Fruit fly (Drosophila melanogaster) whole organism, wandering third instar larva: ENCODE measurements around the gene Gr64b.
A peak's percentile ranks its signal among the peaks of the same experiment; 100 is the strongest.

Source experiments
- Abd-B ChIP-seq: fragments of >200 bp; optimal IDR thresholded peaks from 2 replicates; lab custom pipeline; 2017; ENCODE audit warnings: missing biosample characterization, missing genetic modification characterization
- CrebA ChIP-seq: fragments of 200-800 bp; sonication (Bioruptor generic); optimal IDR thresholded peaks from 2 replicates; lab custom pipeline; 2016; ENCODE audit warnings: missing biosample characterization, mild to moderate bottlenecking, missing genetic modification characterization, borderline replicate concordance
- Dfd ChIP-seq: fragments of >200 bp; optimal IDR thresholded peaks from 2 replicates; lab custom pipeline; 2017; ENCODE audit warnings: missing biosample characterization, missing genetic modification characterization
- GATAd ChIP-seq: sonication (Bioruptor generic); optimal IDR thresholded peaks from 2 replicates; lab custom pipeline; 2016; ENCODE audit warnings: missing biosample characterization, missing genetic modification characterization
- HLH106 ChIP-seq: fragments of 200-800 bp; optimal IDR thresholded peaks from 3 replicates; lab custom pipeline; 2019; ENCODE audit warnings: missing biosample characterization, mild to moderate bottlenecking, missing genetic modification characterization, moderate library complexity
- Hnf4 ChIP-seq: fragments of 200-800 bp; sonication (Bioruptor generic); optimal IDR thresholded peaks from 2 replicates; lab custom pipeline; 2016; ENCODE audit warnings: missing biosample characterization, mild to moderate bottlenecking, missing genetic modification characterization
- Hr78 ChIP-seq: fragments of >200 bp; optimal IDR thresholded peaks from 2 replicates; lab custom pipeline; 2017; ENCODE audit warnings: missing biosample characterization, missing genetic modification characterization
- Hr83 ChIP-seq: fragments of 200-300 bp; sonication (Bioruptor generic); optimal IDR thresholded peaks from 2 replicates; lab custom pipeline; 2016; ENCODE audit warnings: missing biosample characterization, mild to moderate bottlenecking, missing genetic modification characterization, moderate library complexity; ENCODE audit not compliant: poor library complexity, severe bottlenecking
- Jra ChIP-seq: sonication (Bioruptor generic); optimal IDR thresholded peaks from 2 replicates; lab custom pipeline; 2016; ENCODE audit warnings: missing biosample characterization, missing genetic modification characterization
- Mio ChIP-seq: sonication (Bioruptor generic); optimal IDR thresholded peaks from 2 replicates; lab custom pipeline; 2016; ENCODE audit warnings: missing biosample characterization, missing genetic modification characterization
- Myc ChIP-seq: fragments of >200 bp; optimal IDR thresholded peaks from 2 replicates; lab custom pipeline; 2017
- N ChIP-seq: fragments of >200 bp; optimal IDR thresholded peaks from 2 replicates; lab custom pipeline; 2018; ENCODE audit warnings: missing biosample characterization, missing external identifiers, missing genetic modification characterization
- OdsH ChIP-seq: fragments of 200-800 bp; sonication (Bioruptor generic); optimal IDR thresholded peaks from 2 replicates; lab custom pipeline; 2016; ENCODE audit warnings: missing biosample characterization, mild to moderate bottlenecking, missing genetic modification characterization
- Rel ChIP-seq, 2 experiments: fragments of 200-800 bp; sonication (Bioruptor generic) in 1 of 2; optimal IDR thresholded peaks; 2 replicates in 1 of 2; 3 replicates in 1 of 2; lab custom pipeline; 2016 to 2019; ENCODE audit warnings: mild to moderate bottlenecking in 2 of 2, missing biosample characterization in 2 of 2, missing genetic modification characterization in 2 of 2, moderate library complexity in 1 of 2
- Sp1 ChIP-seq: fragments of 200-800 bp; sonication (Bioruptor generic); optimal IDR thresholded peaks from 3 replicates; lab custom pipeline; 2019; ENCODE audit warnings: missing biosample characterization, mild to moderate bottlenecking, missing genetic modification characterization, moderate library complexity
- brk ChIP-seq: fragments of 200-800 bp; sonication (Bioruptor generic); optimal IDR thresholded peaks from 2 replicates; lab custom pipeline; 2016; ENCODE audit warnings: missing biosample characterization, mild to moderate bottlenecking, missing genetic modification characterization
- dmrt93B ChIP-seq: fragments of 200-800 bp; sonication (Bioruptor generic); optimal IDR thresholded peaks from 2 replicates; lab custom pipeline; 2018; ENCODE audit warnings: missing biosample characterization, mild to moderate bottlenecking, missing genetic modification characterization
- dsf ChIP-seq: sonication (Bioruptor generic); optimal IDR thresholded peaks from 2 replicates; lab custom pipeline; 2016; ENCODE audit warnings: missing biosample characterization, missing genetic modification characterization, borderline replicate concordance
- ey ChIP-seq: fragments of 200-800 bp; sonication (Bioruptor generic); optimal IDR thresholded peaks from 2 replicates; lab custom pipeline; 2016; ENCODE audit warnings: missing biosample characterization, missing genetic modification characterization
- foxo ChIP-seq, 2 experiments: fragments of 200-800 bp; sonication (Bioruptor generic); optimal IDR thresholded peaks; 2 replicates in 1 of 2; 3 replicates in 1 of 2; lab custom pipeline; 2016 to 2017; ENCODE audit warnings: missing biosample characterization in 2 of 2, missing genetic modification characterization in 2 of 2
- fru ChIP-seq: fragments of 200-800 bp; sonication (Bioruptor generic); optimal IDR thresholded peaks from 3 replicates; lab custom pipeline; 2016; ENCODE audit warnings: missing biosample characterization, mild to moderate bottlenecking, missing genetic modification characterization
- h ChIP-seq: fragments of 200-800 bp; sonication (Bioruptor generic); optimal IDR thresholded peaks from 3 replicates; lab custom pipeline; 2016; ENCODE audit warnings: missing biosample characterization, mild to moderate bottlenecking, missing genetic modification characterization
- jim ChIP-seq: fragments of 175-275, 200-325 bp; sonication (Bioruptor generic); optimal IDR thresholded peaks from 2 replicates; lab custom pipeline; 2016; ENCODE audit warnings: missing biosample characterization, mild to moderate bottlenecking, missing genetic modification characterization
- lola ChIP-seq: fragments of >200 bp; optimal IDR thresholded peaks from 2 replicates; lab custom pipeline; 2017; ENCODE audit warnings: missing biosample characterization, missing genetic modification characterization
- pan ChIP-seq: fragments of >200 bp; optimal IDR thresholded peaks from 2 replicates; lab custom pipeline; 2017
- psq ChIP-seq: fragments of 200-800 bp; sonication (Bioruptor generic); optimal IDR thresholded peaks from 3 replicates; lab custom pipeline; 2017; ENCODE audit warnings: missing biosample characterization, mild to moderate bottlenecking, missing genetic modification characterization, moderate library complexity
- rgr ChIP-seq: fragments of 200-800 bp; sonication (Bioruptor generic); optimal IDR thresholded peaks from 3 replicates; lab custom pipeline; 2016; ENCODE audit warnings: missing biosample characterization, mild to moderate bottlenecking, missing genetic modification characterization
- sage ChIP-seq: fragments of 200-800 bp; sonication (Bioruptor generic); optimal IDR thresholded peaks from 2 replicates; lab custom pipeline; 2016; ENCODE audit warnings: missing biosample characterization, mild to moderate bottlenecking, missing genetic modification characterization
- sv ChIP-seq: fragments of 200-800 bp; sonication (Bioruptor generic); optimal IDR thresholded peaks from 3 replicates; lab custom pipeline; 2016; ENCODE audit warnings: missing biosample characterization, missing genetic modification characterization
- tai ChIP-seq: sonication (Bioruptor generic); optimal IDR thresholded peaks from 2 replicates; lab custom pipeline; 2016; ENCODE audit warnings: missing biosample characterization, missing genetic modification characterization
- usp ChIP-seq: fragments of >200 bp; optimal IDR thresholded peaks from 2 replicates; lab custom pipeline; 2017; ENCODE audit warnings: missing biosample characterization, missing genetic modification characterization
- woc ChIP-seq: sonication (Bioruptor generic); optimal IDR thresholded peaks from 2 replicates; lab custom pipeline; 2016; ENCODE audit warnings: missing biosample characterization, mild to moderate bottlenecking, missing genetic modification characterization

Gene Gr64b

DNA sequence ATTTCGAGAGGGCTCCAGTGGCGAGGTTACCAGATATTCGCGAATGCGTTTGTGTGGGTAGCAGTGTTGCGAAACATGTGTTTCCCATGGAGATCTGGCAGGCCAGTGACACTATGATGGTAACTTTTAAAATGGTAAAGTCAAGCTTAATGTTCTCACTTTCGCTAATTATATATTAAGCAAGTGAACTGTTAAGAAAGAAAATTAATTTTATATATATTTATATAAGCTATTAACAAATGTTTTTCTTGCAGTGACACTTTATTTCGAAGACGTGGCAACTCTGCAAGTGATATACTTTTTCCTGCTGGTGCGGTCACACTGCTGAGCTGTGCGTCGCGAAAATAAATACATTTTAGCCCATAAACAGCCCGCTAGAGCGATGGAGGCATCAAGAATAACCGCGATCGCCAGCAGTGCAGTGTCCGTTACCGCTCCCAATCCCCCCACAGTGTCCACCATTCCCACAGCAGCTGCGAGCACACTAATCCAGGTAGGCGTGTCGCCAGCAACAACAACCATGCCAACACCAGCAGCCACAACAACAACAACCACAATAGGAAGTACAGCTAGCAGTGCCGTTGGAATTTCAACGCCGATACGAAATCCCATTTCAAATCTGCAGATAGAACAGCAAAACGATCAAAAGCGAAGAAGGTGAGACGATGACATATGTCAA lies 12.0 kb downstream of the Gr64b start, which contains the start of the genes CG11593 and Rcd5:
Gene CG11593, minus strand, starts transcription at position 236 of the 679 bp plus-strand sequence.
Gene Rcd5, plus strand, starts transcription at position 283 of the 679 bp plus-strand sequence.
- TF ChIP-seq HLH106 (peak; percentile 76), Abd-B (no peak), brk (GFP tag; lab: Kevin White, UChicago) (no peak), sv (GFP tag; lab: Kevin White, UChicago) (peak; percentile 27), Rel (GFP tag; optimal IDR thresholded peaks at IDR 0.05; lab: Kevin White, UChicago) (no peak), Rel (tag; optimal IDR thresholded peaks at IDR 0.05; lab: Kevin White, UChicago) (no peak), Myc (lab: Kevin White, UChicago) (peak; percentile 52), dmrt93B (peak; percentile 60), OdsH (peak; percentile 34), psq (GFP tag; lab: Kevin White, UChicago) (peak; percentile 60), tai (GFP tag; lab: Kevin White, UChicago) (no peak), N (GFP tag; lab: Kevin White, UChicago) (no peak)

DNA sequence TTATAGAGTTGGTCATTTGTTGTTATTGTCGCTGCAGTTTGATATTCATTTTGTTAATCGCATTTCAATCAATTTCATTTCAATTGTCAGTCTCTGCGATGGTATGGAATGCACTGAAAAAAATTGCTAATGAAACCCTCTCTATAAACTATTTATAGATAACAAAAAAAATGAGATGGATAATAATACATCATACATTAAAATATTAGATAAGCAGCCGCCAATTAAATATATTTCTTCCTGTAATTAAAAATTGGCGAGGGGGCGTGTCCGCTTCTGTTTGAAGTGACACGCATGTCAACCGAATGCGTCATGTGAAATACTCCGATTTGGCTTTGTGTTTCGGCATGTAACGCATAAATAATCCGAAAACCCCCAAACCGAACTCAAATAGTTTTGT lies 16.1 kb downstream of the Gr64b start:
- TF ChIP-seq ey (GFP tag; lab: Kevin White, UChicago) (no peak), GATAd (GFP tag; lab: Kevin White, UChicago) (no peak), Mio (no peak), usp (GFP tag; lab: Kevin White, UChicago) (no peak), dsf (GFP tag; lab: Kevin White, UChicago) (no peak), lola (GFP tag; lab: Kevin White, UChicago) (no peak), CrebA (GFP tag; lab: Kevin White, UChicago) (no peak), foxo (GFP tag; optimal IDR thresholded peaks at IDR 0.05; lab: Kevin White, UChicago) (no peak), Hr83 (GFP tag; lab: Kevin White, UChicago) (no peak), sage (no peak)

DNA sequence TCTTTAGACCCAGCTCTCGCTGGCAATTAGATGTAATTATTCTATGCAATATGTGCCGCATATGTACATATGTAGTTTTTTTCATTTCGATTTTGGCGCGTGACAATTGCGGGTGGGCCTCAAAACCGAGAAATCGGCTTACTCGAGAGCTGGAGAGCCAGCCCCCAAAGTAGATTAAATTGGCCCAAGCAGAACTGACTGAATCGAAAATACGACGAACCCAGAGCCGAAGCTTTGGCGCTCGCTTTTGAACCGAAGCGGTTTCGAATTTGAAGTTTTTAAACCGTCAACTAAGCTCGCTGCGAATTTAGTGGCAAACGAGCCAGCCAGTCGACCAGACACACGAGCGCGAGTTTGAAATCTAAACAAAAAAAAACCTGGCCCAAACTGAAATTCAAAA lies 17.9 kb downstream of the Gr64b start, which contains the start of gene CG1136:
Gene CG1136, plus strand, starts transcription at position 308 of the 400 bp plus-strand sequence.
- TF ChIP-seq Dfd (GFP tag; lab: Kevin White, UChicago) (no peak), brk (GFP tag; lab: Kevin White, UChicago) (no peak), Hr78 (GFP tag; lab: Kevin White, UChicago) (no peak), psq (GFP tag; lab: Kevin White, UChicago) (no peak), Abd-B (no peak), fru (GFP tag; lab: Kevin White, UChicago) (no peak), jim (GFP tag; lab: Kevin White, UChicago) (no peak)

DNA sequence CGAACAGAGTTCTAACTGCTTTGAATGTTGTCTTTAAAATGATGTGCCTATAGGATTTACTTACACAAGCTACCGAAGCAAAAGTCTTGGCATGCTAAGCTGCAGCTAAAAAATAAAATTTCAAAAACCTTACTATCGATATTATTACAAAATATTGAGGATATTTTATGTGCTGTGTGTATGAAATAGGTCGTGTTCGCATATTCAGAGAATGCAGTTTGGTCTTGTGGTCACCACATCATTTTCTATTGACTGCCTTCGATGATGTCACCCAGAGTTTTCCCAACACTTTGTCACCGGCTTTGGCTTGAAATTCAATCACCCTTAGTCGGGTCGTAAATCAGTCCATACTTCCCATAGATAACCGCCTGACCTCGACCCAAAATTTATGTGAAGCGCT lies 19.2 kb downstream of the Gr64b start, which contains the start of gene Dpy-30L2:
Gene Dpy-30L2, minus strand, starts transcription at position 101 of the 400 bp plus-strand sequence.
- TF ChIP-seq Jra (GFP tag; lab: Kevin White, UChicago): no peak
- TF ChIP-seq fru (GFP tag; lab: Kevin White, UChicago): no peak
- no peak for TF ChIP-seq h (GFP tag; lab: Kevin White, UChicago)
- TF ChIP-seq Hnf4: no peak
- no peak for TF ChIP-seq Dfd (GFP tag; lab: Kevin White, UChicago)
- no peak for TF ChIP-seq foxo (GFP tag; optimal IDR thresholded peaks at IDR 0.05; lab: Kevin White, UChicago)
- no peak for TF ChIP-seq usp (GFP tag; lab: Kevin White, UChicago)
- TF ChIP-seq GATAd (GFP tag; lab: Kevin White, UChicago): no peak
- no peak for TF ChIP-seq dsf (GFP tag; lab: Kevin White, UChicago)
- no peak for TF ChIP-seq pan
- no peak for TF ChIP-seq sv (GFP tag; lab: Kevin White, UChicago)
- no peak for TF ChIP-seq jim (GFP tag; lab: Kevin White, UChicago)
- TF ChIP-seq Mio: no peak
- no peak for TF ChIP-seq sage

DNA sequence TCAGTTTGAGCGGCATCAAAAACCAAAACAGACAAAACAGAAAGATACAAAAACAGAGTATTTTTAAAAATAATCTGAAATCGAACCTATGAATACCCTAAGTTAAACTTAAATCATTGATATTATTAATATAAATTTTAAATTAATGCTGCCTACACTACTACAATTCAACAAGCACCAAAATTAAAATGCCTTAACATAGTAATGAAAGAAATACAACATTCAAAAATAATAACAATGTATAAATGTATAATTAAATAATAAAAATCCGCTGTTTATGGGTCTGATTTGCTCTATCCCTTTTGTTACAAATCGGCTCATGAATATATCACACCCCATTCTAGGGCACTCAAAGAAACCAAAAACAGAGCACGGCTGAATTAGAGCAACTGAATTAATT lies 20.7 kb downstream of the Gr64b start:
- TF ChIP-seq N (GFP tag; lab: Kevin White, UChicago): no peak
- TF ChIP-seq Jra (GFP tag; lab: Kevin White, UChicago): no peak
- no peak for TF ChIP-seq fru (GFP tag; lab: Kevin White, UChicago)
- TF ChIP-seq woc (GFP tag; lab: Kevin White, UChicago): no peak
- no peak for TF ChIP-seq sv (GFP tag; lab: Kevin White, UChicago)
- no peak for TF ChIP-seq rgr
- TF ChIP-seq Hnf4: no peak
- no peak for TF ChIP-seq psq (GFP tag; lab: Kevin White, UChicago)
- TF ChIP-seq brk (GFP tag; lab: Kevin White, UChicago): no peak
- TF ChIP-seq Sp1 (GFP tag; lab: Kevin White, UChicago): no peak
